Fruit fly (Drosophila melanogaster): ENCODE measurements around the gene CG3149.

Gene CG3149

DNA sequence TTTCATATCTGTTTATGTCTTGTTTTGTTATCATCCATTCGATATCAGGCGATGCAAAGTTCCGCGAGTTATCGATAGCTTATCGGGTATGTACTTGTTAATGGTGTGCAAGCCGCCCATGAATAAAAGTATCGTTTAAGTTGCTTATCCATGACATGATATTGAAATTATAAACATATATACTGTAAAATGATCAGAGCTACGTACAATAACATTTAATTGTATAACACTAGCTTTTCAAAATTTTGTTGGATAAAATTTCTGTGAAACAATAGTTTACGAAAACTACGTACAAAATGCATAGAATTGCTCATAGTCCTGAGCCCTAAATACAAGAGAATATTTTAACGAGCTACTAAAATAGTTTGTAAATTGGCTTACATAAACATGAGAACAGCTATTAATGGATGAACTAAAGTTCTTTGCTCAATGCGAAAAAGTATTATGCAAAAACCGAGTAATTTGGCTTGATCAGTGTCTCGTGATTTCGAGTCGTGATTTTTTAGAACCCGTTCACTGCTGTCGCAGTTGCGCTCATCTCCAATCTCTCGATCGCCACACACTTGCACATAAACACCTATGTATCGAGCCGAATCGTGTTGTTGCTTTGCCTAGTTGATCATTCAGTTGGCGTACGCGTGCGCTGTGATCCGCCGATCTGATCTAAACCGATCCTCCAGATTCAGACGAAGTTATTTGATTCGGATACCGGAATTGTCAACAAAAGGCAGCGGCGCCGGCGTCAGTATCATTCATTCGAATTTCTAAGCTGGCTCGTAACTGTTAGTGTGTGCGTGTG, 5.4 kb downstream of the CG3149 start, which contains the start of the genes PGAP1 and cv:
TSS of gene PGAP1 (minus strand) at position 57 of the 799 bp plus-strand sequence.
TSS of gene cv (plus strand) at position 586 of the 799 bp plus-strand sequence.
- TF ChIP-seq psq (optimal IDR thresholded peaks at IDR 0.05): no peak
- TF ChIP-seq usp (GFP tag; optimal IDR thresholded peaks at IDR 0.05): no peak
- no peak for TF ChIP-seq pan (optimal IDR thresholded peaks at IDR 0.05)
- TF ChIP-seq EcR (GFP tag; optimal IDR thresholded peaks at IDR 0.05): no peak
- no peak for TF ChIP-seq Dll (optimal IDR thresholded peaks at IDR 0.05)
- TF ChIP-seq CG8478 (optimal IDR thresholded peaks at IDR 0.05): no peak

- TF ChIP-seq EcR (GFP tag; optimal IDR thresholded peaks at IDR 0.05) (no peak), CG8478 (optimal IDR thresholded peaks at IDR 0.05) (no peak), Dll (optimal IDR thresholded peaks at IDR 0.05) (no peak), psq (optimal IDR thresholded peaks at IDR 0.05) (no peak), pan (optimal IDR thresholded peaks at IDR 0.05) (no peak), usp (GFP tag; optimal IDR thresholded peaks at IDR 0.05) (no peak)
Measured at dm6 chrX:5682940-5683339, 12.1 kb downstream of the CG3149 start, which contains the start of gene CG42449. TSS of gene CG42449 (plus strand) at chrX:5683240.

DNA sequence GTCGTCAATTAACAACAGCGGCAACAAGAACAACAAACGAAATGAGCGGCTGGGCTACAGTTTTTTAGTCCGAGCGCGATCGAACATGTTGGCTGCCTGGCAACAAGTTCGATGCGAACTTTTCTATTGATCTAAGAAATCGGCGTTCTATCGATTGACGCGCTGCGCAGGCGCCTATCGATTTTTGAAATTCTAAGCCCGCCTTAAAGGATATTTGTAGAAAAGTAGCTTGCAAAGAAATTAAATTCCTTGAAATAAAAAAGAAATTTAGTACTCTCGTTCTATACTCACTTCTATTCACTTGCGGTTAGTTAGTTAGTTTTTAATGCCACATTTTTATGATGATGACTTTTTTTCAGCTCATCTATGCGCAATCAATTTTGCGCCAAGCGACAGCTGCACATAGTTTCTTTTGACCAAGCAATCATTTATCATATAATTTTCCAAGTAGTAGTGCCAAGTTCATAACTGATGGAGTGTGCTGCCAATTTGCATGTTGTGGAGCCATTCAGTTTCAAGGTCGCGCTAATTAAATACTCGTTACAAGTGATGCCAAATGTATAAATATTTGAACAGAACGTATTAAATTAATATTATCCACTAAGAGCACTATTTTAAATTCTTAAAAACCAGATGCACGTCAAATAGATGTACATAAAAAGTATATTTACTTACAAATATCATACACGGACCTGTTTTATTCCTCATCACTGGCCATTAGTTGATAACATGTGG, 14.9 kb downstream of the CG3149 start, which contains the start of the genes Tre1 and Gr5a:
TSS of gene Tre1 (minus strand) at position 45 of the 735 bp plus-strand sequence.
TSS of gene Gr5a (plus strand) at position 685 of the 735 bp plus-strand sequence.
- TF ChIP-seq EcR (GFP tag; optimal IDR thresholded peaks at IDR 0.05) (no peak), pan (optimal IDR thresholded peaks at IDR 0.05) (no peak), Dll (optimal IDR thresholded peaks at IDR 0.05) (no peak), CG8478 (optimal IDR thresholded peaks at IDR 0.05) (no peak), psq (optimal IDR thresholded peaks at IDR 0.05) (no peak), usp (GFP tag; optimal IDR thresholded peaks at IDR 0.05) (no peak)

dm6 chrX:5679079-5679932, 15.7 kb downstream of the CG3149 start:
- TF ChIP-seq psq (optimal IDR thresholded peaks at IDR 0.05): no peak
- TF ChIP-seq EcR (GFP tag; optimal IDR thresholded peaks at IDR 0.05): no peak
- no peak for TF ChIP-seq Dll (optimal IDR thresholded peaks at IDR 0.05)

- no peak for TF ChIP-seq usp (GFP tag; optimal IDR thresholded peaks at IDR 0.05)
- TF ChIP-seq psq (optimal IDR thresholded peaks at IDR 0.05): no peak
- TF ChIP-seq CG8478 (optimal IDR thresholded peaks at IDR 0.05): no peak
- no peak for TF ChIP-seq EcR (GFP tag; optimal IDR thresholded peaks at IDR 0.05)
- TF ChIP-seq pan (optimal IDR thresholded peaks at IDR 0.05): no peak
- no peak for TF ChIP-seq Dll (optimal IDR thresholded peaks at IDR 0.05)
Measured at dm6 chrX:5678178-5678470, 16.9 kb downstream of the CG3149 start.

DNA sequence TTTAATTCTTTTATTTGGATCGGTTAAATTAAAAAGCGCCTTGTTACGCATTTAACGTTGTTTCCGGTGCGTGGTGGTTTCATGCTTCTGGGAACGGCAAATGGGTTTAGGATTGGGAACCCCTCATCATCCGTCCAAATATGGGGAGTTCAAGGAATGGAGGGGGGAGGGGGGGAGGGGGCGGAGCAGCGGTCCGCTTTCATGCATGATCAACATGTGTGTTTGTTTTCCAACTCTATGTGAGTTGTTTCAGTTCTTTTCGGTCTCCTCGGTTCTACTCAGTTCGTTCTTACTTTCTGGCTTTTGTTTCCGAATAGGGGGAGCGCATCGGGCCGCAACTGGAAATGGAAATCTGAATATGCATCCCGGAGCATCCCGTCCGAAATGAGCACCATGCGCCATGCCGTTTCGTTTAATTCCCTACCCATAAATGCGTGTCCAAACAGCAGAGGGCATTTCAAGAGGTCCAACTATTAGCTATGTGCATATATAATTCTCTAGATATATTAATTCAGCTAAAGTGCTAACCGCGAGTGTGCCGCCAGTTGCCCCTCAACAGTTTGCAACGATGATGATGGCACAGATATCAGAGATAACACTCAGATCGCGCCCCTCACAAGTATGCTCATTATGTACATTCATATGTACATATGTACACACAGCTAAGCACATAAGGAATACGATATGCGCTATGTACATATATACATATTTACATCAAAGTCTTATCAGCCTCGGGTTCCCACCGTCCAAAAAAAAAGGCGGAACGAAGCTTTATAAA, 17.4 kb downstream of the CG3149 start:
- TF ChIP-seq Dll (optimal IDR thresholded peaks at IDR 0.05): no peak
- no peak for TF ChIP-seq CG8478 (optimal IDR thresholded peaks at IDR 0.05)
- no peak for TF ChIP-seq usp (GFP tag; optimal IDR thresholded peaks at IDR 0.05)
- no peak for TF ChIP-seq pan (optimal IDR thresholded peaks at IDR 0.05)
- no peak for TF ChIP-seq psq (optimal IDR thresholded peaks at IDR 0.05)
- no peak for TF ChIP-seq EcR (GFP tag; optimal IDR thresholded peaks at IDR 0.05)

DNA sequence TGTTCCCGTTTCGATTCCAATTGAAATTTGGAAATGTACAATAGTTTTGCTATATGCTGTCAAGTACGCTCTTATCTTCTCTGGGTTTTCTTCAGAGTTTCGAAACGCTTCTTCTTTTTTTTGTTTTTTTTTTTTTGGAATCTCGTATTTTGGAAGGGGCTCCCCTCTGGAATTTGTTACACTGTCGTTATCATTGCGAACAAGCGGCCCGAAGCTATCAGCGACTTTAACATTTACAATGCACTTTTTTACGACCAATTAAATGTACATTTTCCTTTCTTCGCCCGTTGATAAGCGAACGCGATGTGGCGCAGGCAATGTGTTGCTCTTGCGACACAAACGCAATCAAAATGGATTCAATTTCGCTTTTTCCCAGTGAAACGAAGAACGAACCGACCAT, 18.1 kb downstream of the CG3149 start:
- TF ChIP-seq CG8478 (optimal IDR thresholded peaks at IDR 0.05) (no peak), usp (GFP tag; optimal IDR thresholded peaks at IDR 0.05) (no peak), pan (optimal IDR thresholded peaks at IDR 0.05) (no peak), psq (optimal IDR thresholded peaks at IDR 0.05) (no peak), Dll (optimal IDR thresholded peaks at IDR 0.05) (no peak), EcR (GFP tag; optimal IDR thresholded peaks at IDR 0.05) (no peak)

DNA sequence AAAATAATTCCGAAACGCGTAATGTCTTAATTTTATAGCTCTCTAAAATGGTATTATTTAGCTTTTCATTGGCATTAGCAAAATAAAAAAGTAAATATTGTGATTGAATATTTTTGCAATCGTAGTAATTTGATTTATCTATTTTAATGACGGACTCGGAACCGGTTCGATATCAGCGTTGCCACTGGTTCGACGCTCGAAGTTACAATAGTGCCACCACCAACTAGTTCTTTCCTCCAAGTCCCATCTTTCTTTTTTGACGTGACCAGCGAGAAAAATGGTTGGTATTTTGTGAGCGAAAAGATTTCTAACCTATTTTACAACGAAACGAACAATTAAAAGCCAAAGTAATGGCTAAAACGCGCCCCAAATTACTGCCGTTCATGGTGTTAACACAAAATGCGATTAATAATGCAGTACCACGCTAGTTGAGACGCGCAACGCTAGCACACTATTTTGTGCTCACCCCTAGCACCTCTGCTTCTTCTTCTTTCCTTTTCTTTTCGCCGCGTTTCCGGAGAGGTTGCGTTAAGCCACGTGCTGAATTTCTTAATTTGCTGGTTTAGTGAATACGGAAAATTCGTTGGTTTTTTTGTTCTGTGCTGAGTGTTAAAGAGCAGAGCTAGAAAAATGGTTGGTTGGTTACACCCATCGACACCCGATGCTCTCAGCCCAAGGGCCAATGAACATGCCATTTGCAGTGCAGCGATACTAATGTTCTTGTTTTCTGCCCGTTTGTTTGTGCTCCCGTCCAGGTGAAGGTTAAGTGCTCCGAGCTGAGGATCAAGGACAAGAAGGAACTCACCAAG, 22.6 kb downstream of the CG3149 start, which contains the start of gene RpL35:
TSS of gene RpL35 (plus strand) at position 159 of the 809 bp plus-strand sequence.
- TF ChIP-seq EcR (GFP tag; optimal IDR thresholded peaks at IDR 0.05): no peak
- no peak for TF ChIP-seq usp (GFP tag; optimal IDR thresholded peaks at IDR 0.05)
- TF ChIP-seq Dll (optimal IDR thresholded peaks at IDR 0.05): no peak
- no peak for TF ChIP-seq pan (optimal IDR thresholded peaks at IDR 0.05)
- no peak for TF ChIP-seq CG8478 (optimal IDR thresholded peaks at IDR 0.05)
- TF ChIP-seq psq (optimal IDR thresholded peaks at IDR 0.05): no peak

- TF ChIP-seq usp (GFP tag; optimal IDR thresholded peaks at IDR 0.05): no peak
Measured at dm6 chrX:5671537-5672029, 23.4 kb downstream of the CG3149 start, which contains the start of gene Rab18. TSS of gene Rab18 (minus strand) at chrX:5671812.

DNA sequence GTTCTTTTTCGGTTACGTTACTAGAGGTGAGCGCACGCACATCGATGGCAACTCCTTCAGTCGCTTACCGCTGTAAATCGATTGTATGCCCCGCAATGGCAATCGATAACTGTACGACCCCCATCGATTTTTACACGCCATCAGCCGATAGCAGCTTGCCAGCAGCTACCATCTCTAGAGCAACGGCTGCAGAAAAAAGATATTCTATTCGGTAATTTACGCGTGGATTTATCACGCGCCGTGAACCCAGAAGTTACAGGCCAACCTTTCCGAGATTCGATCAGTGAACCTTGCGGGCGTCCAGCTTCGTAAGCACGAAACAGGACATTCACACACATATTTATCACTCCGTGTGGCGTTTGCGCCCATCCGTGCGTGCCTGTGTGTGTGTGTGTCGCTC, 29.1 kb downstream of the CG3149 start, which contains the start of the genes Sirt4 and CG4119:
TSS of gene Sirt4 (minus strand) at position 39 of the 400 bp plus-strand sequence.
TSS of gene CG4119 (plus strand) at position 151 of the 400 bp plus-strand sequence.
- TF ChIP-seq EcR (GFP tag; optimal IDR thresholded peaks at IDR 0.05): no peak
- no peak for TF ChIP-seq usp (GFP tag; optimal IDR thresholded peaks at IDR 0.05)
- no peak for TF ChIP-seq Dll (optimal IDR thresholded peaks at IDR 0.05)
- no peak for TF ChIP-seq psq (optimal IDR thresholded peaks at IDR 0.05)
- no peak for TF ChIP-seq CG8478 (optimal IDR thresholded peaks at IDR 0.05)
- TF ChIP-seq pan (optimal IDR thresholded peaks at IDR 0.05): no peak
